Fruit fly (Drosophila melanogaster): ENCODE data around the gene Nhe3.

Nhe3 gene

DNA sequence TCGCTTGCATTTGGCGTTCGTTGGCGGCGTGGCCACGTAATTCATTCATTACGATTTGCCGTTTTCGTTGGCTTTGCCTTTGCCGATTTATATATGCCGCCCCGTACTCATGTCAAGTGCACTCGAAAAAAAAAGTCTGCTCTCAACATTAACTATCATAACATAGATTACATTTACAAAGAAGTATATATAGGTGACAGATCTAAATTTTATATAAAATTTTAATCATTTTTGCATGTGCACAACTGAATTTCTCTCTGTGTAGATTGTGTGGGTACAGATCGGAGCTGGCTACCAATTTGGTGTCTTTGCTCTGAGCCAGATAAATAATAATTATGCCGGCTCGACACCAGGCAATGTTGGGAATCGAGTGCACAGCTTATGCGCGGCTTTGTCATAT, 14.2 kb upstream of the Nhe3 start (continued):
- TF ChIP-seq HLHmδ (GFP tag; optimal IDR thresholded peaks at IDR 0.05) (no peak), zf30C (GFP tag; optimal IDR thresholded peaks at IDR 0.05) (no peak), schlank (tag; optimal IDR thresholded peaks at IDR 0.05) (no peak), gcm2 (GFP tag; optimal IDR thresholded peaks at IDR 0.05) (no peak), Pdp1 (GFP tag; optimal IDR thresholded peaks at IDR 0.05) (peak; percentile 13 to 39)

DNA sequence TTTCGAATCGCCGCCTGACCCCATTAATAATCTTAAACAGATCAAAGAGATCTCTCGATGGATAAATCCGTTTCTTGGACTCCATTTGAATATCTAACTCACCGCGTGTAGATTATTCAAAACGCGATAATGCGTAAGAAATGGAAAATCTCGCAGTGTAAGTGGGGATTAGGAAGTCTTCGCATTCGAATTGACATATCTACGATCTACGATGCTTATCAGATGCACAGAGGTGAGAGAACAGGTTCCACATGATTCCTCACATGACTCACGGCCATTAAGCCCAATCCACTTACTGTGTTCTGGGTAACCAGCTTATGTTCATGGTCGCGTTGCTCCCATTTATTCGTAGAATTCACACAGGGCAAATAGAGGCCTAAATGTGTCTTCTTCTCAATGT, 12.1 kb upstream of the Nhe3 start:
- TF ChIP-seq TFAM (GFP tag; optimal IDR thresholded peaks at IDR 0.05) (no peak), CG10654 (GFP tag; optimal IDR thresholded peaks at IDR 0.05) (no peak), chm (GFP tag; IDR thresholded peaks at IDR 0.05) (no peak), Tbp (GFP tag; optimal IDR thresholded peaks at IDR 0.05) (no peak), CG7928 (GFP tag; optimal IDR thresholded peaks at IDR 0.05) (no peak), Asciz (GFP tag; optimal IDR thresholded peaks at IDR 0.05) (no peak), grn (GFP tag; optimal IDR thresholded peaks at IDR 0.05) (peak; percentile 94), emc (GFP tag; optimal IDR thresholded peaks at IDR 0.05) (no peak), CG17186 (GFP tag; optimal IDR thresholded peaks at IDR 0.05) (no peak), ci (GFP tag; IDR thresholded peaks at IDR 0.05) (no peak), HLH3B (GFP tag; IDR thresholded peaks at IDR 0.05) (no peak), oc (tag; optimal IDR thresholded peaks at IDR 0.05) (peak; percentile 43), cad (GFP tag; optimal IDR thresholded peaks at IDR 0.05) (no peak), Dll (GFP tag; IDR thresholded peaks at IDR 0.05; ENCODE audit: partially characterized antibody) (no peak), Stat92E (GFP tag; optimal IDR thresholded peaks at IDR 0.05) (peak in 1 of 3 experiments; percentile 79), fd102C (GFP tag; optimal IDR thresholded peaks at IDR 0.05) (no peak)

DNA sequence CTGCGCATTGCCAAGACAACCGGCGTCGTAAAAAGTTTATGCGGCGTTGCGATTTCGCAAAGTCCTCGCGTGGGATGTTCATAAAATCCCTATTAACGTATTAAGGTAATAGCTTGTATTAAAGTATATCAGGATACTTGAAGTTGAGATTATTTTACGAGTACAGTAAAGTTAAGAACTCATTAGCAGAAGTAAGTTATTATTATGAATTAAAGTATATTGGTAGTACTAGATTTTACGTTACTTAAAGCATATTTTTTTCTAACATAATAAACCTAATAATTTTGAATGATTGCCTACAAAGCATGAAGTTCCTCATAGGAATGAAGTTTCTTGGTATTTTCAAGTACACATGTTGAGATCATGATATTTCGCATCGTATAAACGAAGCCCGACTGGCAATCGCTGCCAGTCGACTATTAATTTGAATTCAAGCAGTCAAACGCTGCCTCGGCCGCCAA, 9.7 kb upstream of the Nhe3 start:
- TF ChIP-seq CG3281 (GFP tag; optimal IDR thresholded peaks at IDR 0.05) (peak; percentile 33), nmo (GFP tag; optimal IDR thresholded peaks at IDR 0.05) (peak; percentile 76), CG15696 (tag; optimal IDR thresholded peaks at IDR 0.05) (peak; percentile 26), dmrt11E (tag; optimal IDR thresholded peaks at IDR 0.05) (peak; percentile 54), Ets65A (GFP tag) (peak; percentile 60), CG12299 (tag; optimal IDR thresholded peaks at IDR 0.05) (peak; percentile 12), Side (GFP tag; optimal IDR thresholded peaks at IDR 0.05) (peak; percentile 2), fd64A (GFP tag; optimal IDR thresholded peaks at IDR 0.05) (peak; percentile 14), CG1603 (tag; optimal IDR thresholded peaks at IDR 0.05) (peak; percentile 5), Eip74EF (GFP tag; optimal IDR thresholded peaks at IDR 0.05) (peak in 1 of 2 experiments; percentile 68), disco-r (GFP tag; optimal IDR thresholded peaks at IDR 0.05) (no peak), CG8290 (GFP tag; optimal IDR thresholded peaks at IDR 0.05) (peak; percentile 25), CG8290 (tag; optimal IDR thresholded peaks at IDR 0.05) (no peak), Oaz (GFP tag; IDR thresholded peaks at IDR 0.05) (no peak), ato (GFP tag; IDR thresholded peaks at IDR 0.05; ENCODE audit: partially characterized antibody) (no peak), zf30C (GFP tag; optimal IDR thresholded peaks at IDR 0.05) (no peak), CG4424 (GFP tag; optimal IDR thresholded peaks at IDR 0.05) (peak; percentile 30), corto (GFP tag; optimal IDR thresholded peaks at IDR 0.05) (no peak), ci (GFP tag; IDR thresholded peaks at IDR 0.05) (0 out of 3 replicates have a peak, but pooled peaks have one; percentile 35), Fer1 (GFP tag; optimal IDR thresholded peaks at IDR 0.05) (no peak), Dek (tag; optimal IDR thresholded peaks at IDR 0.05) (no peak), ac (GFP tag; optimal IDR thresholded peaks at IDR 0.05) (no peak), Drgx (GFP tag; IDR thresholded peaks at IDR 0.05) (0 out of 2 replicates have a peak, but pooled peaks have one; percentile 9), CG12744 (GFP tag; optimal IDR thresholded peaks at IDR 0.05) (no peak), CG4820 (GFP tag; optimal IDR thresholded peaks at IDR 0.05) (peak; percentile 91), sqz (GFP tag; optimal IDR thresholded peaks at IDR 0.05) (peak; percentile 31), CG30403 (GFP tag; optimal IDR thresholded peaks at IDR 0.05) (peak; percentile 70), CG12391 (tag; optimal IDR thresholded peaks at IDR 0.05) (peak; percentile 63), Abd-B (GFP tag; optimal IDR thresholded peaks at IDR 0.05) (peak; percentile 34)
